Fruit fly (Drosophila melanogaster): Measurements from ENCODE around the gene CG13101.

The CG13101 gene

DNA sequence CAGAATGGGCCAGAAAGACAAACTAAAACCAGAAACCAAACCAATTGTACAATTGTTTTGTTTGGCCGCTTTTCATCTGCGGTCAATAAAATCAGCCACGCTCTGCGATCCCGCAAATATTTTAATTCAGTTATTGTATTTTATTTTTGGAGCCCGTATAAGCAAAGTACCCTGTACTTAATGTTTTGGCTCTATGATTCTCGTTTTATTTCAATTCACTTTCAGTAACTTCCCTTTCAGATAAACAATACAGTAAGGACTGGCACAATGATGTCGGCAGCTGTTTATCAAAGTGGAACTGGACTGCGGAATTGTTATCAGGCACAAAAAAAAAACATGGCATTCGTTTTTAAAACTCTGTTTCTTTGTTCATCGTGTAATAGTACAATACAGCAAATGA, 36.0 kb downstream of the CG13101 start:
- TF ChIP-seq CG11617 (GFP tag; optimal IDR thresholded peaks at IDR 0.05) (no peak), pad (GFP tag; optimal IDR thresholded peaks at IDR 0.05) (no peak), CG14711 (tag; optimal IDR thresholded peaks at IDR 0.05) (no peak), CG33017 (tag; optimal IDR thresholded peaks at IDR 0.05) (no peak), Hr96 (GFP tag; optimal IDR thresholded peaks at IDR 0.05) (no peak), CG5204 (GFP tag; optimal IDR thresholded peaks at IDR 0.05) (no peak), bab1 (GFP tag; optimal IDR thresholded peaks at IDR 0.05) (no peak), kay (GFP tag; ENCODE audit: borderline replicate concordance) (no peak), CG7045 (GFP tag; optimal IDR thresholded peaks at IDR 0.05) (no peak), tj (GFP tag; optimal IDR thresholded peaks at IDR 0.05) (no peak), CG7101 (tag; optimal IDR thresholded peaks at IDR 0.05) (no peak), cnc (optimal IDR thresholded peaks at IDR 0.05) (no peak), Mnt (GFP tag; optimal IDR thresholded peaks at IDR 0.05) (no peak), Clk (GFP tag; optimal IDR thresholded peaks at IDR 0.05) (no peak), CG1620 (GFP tag; optimal IDR thresholded peaks at IDR 0.05) (no peak), cic (GFP tag; optimal IDR thresholded peaks at IDR 0.05) (no peak), Crg-1 (GFP tag; optimal IDR thresholded peaks at IDR 0.05) (no peak), toe (GFP tag; optimal IDR thresholded peaks at IDR 0.05) (no peak), CG12768 (GFP tag; optimal IDR thresholded peaks at IDR 0.05) (no peak)

DNA sequence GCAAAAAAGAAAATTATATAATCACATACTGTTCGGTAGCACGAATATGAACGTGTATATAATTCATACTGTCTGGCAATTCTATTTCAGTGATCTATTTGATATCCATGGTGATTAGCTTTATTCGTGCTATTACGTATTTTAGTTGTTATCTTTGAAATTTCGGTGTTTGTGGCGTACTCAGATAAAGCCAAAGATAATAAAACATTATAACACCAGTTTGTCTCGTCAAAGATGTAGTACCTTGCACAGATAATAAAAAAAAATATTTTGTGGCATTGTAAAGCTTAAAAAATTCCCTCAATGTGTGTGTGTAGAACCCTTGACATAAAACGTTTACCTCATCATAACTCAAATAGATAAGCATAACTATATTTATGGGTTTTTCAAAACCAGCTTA, 36.7 kb downstream of the CG13101 start:
- peak; percentile 8 for TF ChIP-seq kay (GFP tag; ENCODE audit: borderline replicate concordance)
- TF ChIP-seq CG33017 (tag; optimal IDR thresholded peaks at IDR 0.05): no peak

- TF ChIP-seq cnc (optimal IDR thresholded peaks at IDR 0.05) (no peak), CG1620 (GFP tag; optimal IDR thresholded peaks at IDR 0.05) (no peak)
Observed at dm6 chr2L:8946718-8947316, 37.9 kb downstream of the CG13101 start, which contains the start of gene CG46397. CG46397 (plus strand) TSS chr2L:8947266.

DNA sequence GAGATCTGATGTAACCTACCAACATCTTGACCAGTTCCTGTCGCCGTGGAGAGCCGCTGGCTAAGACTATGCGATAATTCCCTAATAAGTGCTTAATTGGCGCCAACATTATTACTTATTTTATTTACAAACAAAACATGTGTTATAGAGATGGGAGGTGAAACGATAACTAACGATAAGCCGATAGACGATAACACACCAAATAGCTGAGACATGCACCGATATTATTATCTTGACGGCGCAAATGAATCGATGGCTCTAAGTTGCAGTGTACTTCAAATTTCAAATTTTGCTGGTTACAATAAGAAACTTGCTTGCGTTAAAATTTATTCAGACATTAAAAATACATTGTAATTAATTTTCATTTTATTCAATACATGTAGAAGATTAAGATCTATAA, 41.6 kb downstream of the CG13101 start, which contains the start of gene CG9515:
CG9515 (minus strand) TSS at position 148 of the 400 bp plus-strand sequence.
- no peak for TF ChIP-seq pad (GFP tag; optimal IDR thresholded peaks at IDR 0.05)
- TF ChIP-seq CG33017 (tag; optimal IDR thresholded peaks at IDR 0.05): peak; percentile 9
- TF ChIP-seq CG1620 (GFP tag; optimal IDR thresholded peaks at IDR 0.05): no peak
- no peak for TF ChIP-seq CG12768 (GFP tag; optimal IDR thresholded peaks at IDR 0.05)
- TF ChIP-seq CG7101 (tag; optimal IDR thresholded peaks at IDR 0.05): no peak
- no peak for TF ChIP-seq Crg-1 (GFP tag; optimal IDR thresholded peaks at IDR 0.05)
- TF ChIP-seq tj (GFP tag; optimal IDR thresholded peaks at IDR 0.05): no peak
- peak; percentile 11 for TF ChIP-seq toe (GFP tag; optimal IDR thresholded peaks at IDR 0.05)
- no peak for TF ChIP-seq CG7045 (GFP tag; optimal IDR thresholded peaks at IDR 0.05)
- TF ChIP-seq CG5204 (GFP tag; optimal IDR thresholded peaks at IDR 0.05): no peak
- TF ChIP-seq CG11617 (GFP tag; optimal IDR thresholded peaks at IDR 0.05): no peak
- no peak for TF ChIP-seq ovo (GFP tag; optimal IDR thresholded peaks at IDR 0.05)
- no peak for TF ChIP-seq cnc (optimal IDR thresholded peaks at IDR 0.05)
- TF ChIP-seq cic (GFP tag; optimal IDR thresholded peaks at IDR 0.05): peak; percentile 69
- TF ChIP-seq Clk (GFP tag; optimal IDR thresholded peaks at IDR 0.05): no peak
- TF ChIP-seq Mnt (GFP tag; optimal IDR thresholded peaks at IDR 0.05): peak; percentile 80
- peak; percentile 73 for TF ChIP-seq bab1 (GFP tag; optimal IDR thresholded peaks at IDR 0.05)
- TF ChIP-seq Hr96 (GFP tag; optimal IDR thresholded peaks at IDR 0.05): no peak
- TF ChIP-seq CG14711 (tag; optimal IDR thresholded peaks at IDR 0.05): no peak
- peak; percentile 64 for TF ChIP-seq kay (GFP tag; ENCODE audit: borderline replicate concordance)

- no peak for TF ChIP-seq ovo (GFP tag; optimal IDR thresholded peaks at IDR 0.05)
- no peak for TF ChIP-seq pad (GFP tag; optimal IDR thresholded peaks at IDR 0.05)
- peak; percentile 46 for TF ChIP-seq CG12768 (GFP tag; optimal IDR thresholded peaks at IDR 0.05)
- TF ChIP-seq tj (GFP tag; optimal IDR thresholded peaks at IDR 0.05): peak; percentile 14
- peak; percentile 3 for TF ChIP-seq CG7101 (tag; optimal IDR thresholded peaks at IDR 0.05)
- no peak for TF ChIP-seq cnc (optimal IDR thresholded peaks at IDR 0.05)
- peak; percentile 31 for TF ChIP-seq CG14711 (tag; optimal IDR thresholded peaks at IDR 0.05)
- peak; percentile 8 for TF ChIP-seq toe (GFP tag; optimal IDR thresholded peaks at IDR 0.05)
- TF ChIP-seq bab1 (GFP tag; optimal IDR thresholded peaks at IDR 0.05): no peak
- TF ChIP-seq Hr96 (GFP tag; optimal IDR thresholded peaks at IDR 0.05): peak; percentile 35
- TF ChIP-seq CG33017 (tag; optimal IDR thresholded peaks at IDR 0.05): peak; percentile 66
- TF ChIP-seq CG7045 (GFP tag; optimal IDR thresholded peaks at IDR 0.05): peak; percentile 31
- TF ChIP-seq CG5204 (GFP tag; optimal IDR thresholded peaks at IDR 0.05): peak; percentile 31
- TF ChIP-seq CG11617 (GFP tag; optimal IDR thresholded peaks at IDR 0.05): peak; percentile 27
- no peak for TF ChIP-seq Crg-1 (GFP tag; optimal IDR thresholded peaks at IDR 0.05)
- no peak for TF ChIP-seq CG1620 (GFP tag; optimal IDR thresholded peaks at IDR 0.05)
- TF ChIP-seq cic (GFP tag; optimal IDR thresholded peaks at IDR 0.05): peak; percentile 93
- TF ChIP-seq Clk (GFP tag; optimal IDR thresholded peaks at IDR 0.05): no peak
- peak; percentile 29 for TF ChIP-seq Mnt (GFP tag; optimal IDR thresholded peaks at IDR 0.05)
- peak; percentile 96 for TF ChIP-seq kay (GFP tag; ENCODE audit: borderline replicate concordance)
Observed at dm6 chr2L:8941736-8942337, 42.8 kb downstream of the CG13101 start, which contains the start of gene Argl. Argl (minus strand) TSS chr2L:8942105.

DNA sequence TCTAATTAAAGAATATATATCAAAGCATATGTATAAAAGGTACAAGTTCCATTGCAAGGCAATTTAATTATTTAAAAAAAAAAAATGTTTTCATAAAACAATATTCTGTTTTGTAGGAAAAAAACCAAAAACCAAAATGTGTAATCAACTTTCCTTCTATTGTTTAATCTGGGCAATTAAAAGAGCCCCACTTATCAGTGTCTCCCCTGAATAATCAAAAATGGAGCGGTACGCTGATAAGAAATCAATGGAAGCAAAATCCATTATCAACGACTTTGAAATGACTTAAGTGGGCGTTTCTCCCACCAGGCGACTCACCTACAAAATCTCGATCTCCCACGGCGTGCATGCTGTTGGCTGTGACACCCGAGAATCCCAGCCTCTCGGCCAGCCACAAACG, 44.0 kb downstream of the CG13101 start:
- TF ChIP-seq CG1620 (GFP tag; optimal IDR thresholded peaks at IDR 0.05) (no peak), cnc (optimal IDR thresholded peaks at IDR 0.05) (no peak), CG5204 (GFP tag; optimal IDR thresholded peaks at IDR 0.05) (no peak), Crg-1 (GFP tag; optimal IDR thresholded peaks at IDR 0.05) (no peak), Clk (GFP tag; optimal IDR thresholded peaks at IDR 0.05) (no peak), ovo (GFP tag; optimal IDR thresholded peaks at IDR 0.05) (no peak), CG33017 (tag; optimal IDR thresholded peaks at IDR 0.05) (no peak), pad (GFP tag; optimal IDR thresholded peaks at IDR 0.05) (no peak), CG12768 (GFP tag; optimal IDR thresholded peaks at IDR 0.05) (no peak), Hr96 (GFP tag; optimal IDR thresholded peaks at IDR 0.05) (no peak)

Data from whole organism, adult.